Worm (Caenorhabditis elegans): ENCODE results near the gene ZK632.12.
A peak's percentile ranks its signal among the peaks of the same experiment; 100 is the strongest.

ce11 chrIII:9826005-9826404 lies 4.6 kb upstream of the ZK632.12 start:
- TF ChIP-seq ceh-58 (GFP tag; IDR thresholded peaks at IDR 0.05): no peak
- TF ChIP-seq K11D2.4 (GFP tag; IDR thresholded peaks at IDR 0.05): peak; percentile 67; the same call in 1 of the 2 replicates
- TF ChIP-seq ama-1 (optimal IDR thresholded peaks at IDR 0.05): peak; percentile 79
- no peak for TF ChIP-seq ama-1 (GFP tag; optimal IDR thresholded peaks at IDR 0.05)
- peak; percentile 52 for TF ChIP-seq atf-7 (tag; optimal IDR thresholded peaks at IDR 0.05)
- TF ChIP-seq pha-4 (tag; optimal IDR thresholded peaks at IDR 0.05): no peak
- 0 out of 2 replicates have a peak, but pooled peaks have one; percentile 48 for TF ChIP-seq pbrm-1 (GFP tag; IDR thresholded peaks at IDR 0.05)
- no peak for TF ChIP-seq egrh-3 (GFP tag; IDR thresholded peaks at IDR 0.05)
- no peak for TF ChIP-seq hmg-20 (GFP tag; IDR thresholded peaks at IDR 0.05)
- peak in 1 of 3 experiments; percentile 44 for TF ChIP-seq lin-35 (GFP tag; optimal IDR thresholded peaks at IDR 0.05)

Measured in whole organism, young adult.